Worm (Caenorhabditis elegans) whole organism, L4 larva: ENCODE results near the gene ctsa-4.1.

Experiments
- F10B5.3 ChIP-seq: sonication (generic microtip); optimal IDR thresholded peaks from 2 replicates; lab custom pipeline; 2016; ENCODE audit warnings: mild to moderate bottlenecking, missing genetic modification characterization, missing compliant biosample characterization
- F26F4.8 ChIP-seq: fragments of 200-800 bp; sonication (Bioruptor generic); conservative IDR thresholded peaks from 2 replicates; pipeline ENCODE4 v1.3.6; 2022; ENCODE audit warnings: missing genetic modification characterization, missing compliant biosample characterization
- F49E8.2 ChIP-seq: sonication (generic microtip); optimal IDR thresholded peaks from 2 replicates; lab custom pipeline; 2016; ENCODE audit warnings: missing compliant biosample characterization, mild to moderate bottlenecking, missing genetic modification characterization, borderline replicate concordance
- T26A8.4 ChIP-seq: fragments of 200-800 bp; sonication (Bioruptor generic); IDR thresholded peaks from 2 replicates; pipeline ENCODE4 v1.3.6; 2022; ENCODE audit warnings: missing genetic modification characterization, missing compliant biosample characterization
- Y105C5A.15 ChIP-seq: fragments of 200-800 bp; sonication (Bioruptor generic); IDR thresholded peaks from 2 replicates; pipeline ENCODE4 v1.3.6; 2022; ENCODE audit warnings: missing genetic modification characterization, missing compliant biosample characterization
- Y48G9A.11 ChIP-seq: fragments of 200-800 bp; sonication (Bioruptor generic); IDR thresholded peaks from 2 replicates; pipeline ENCODE4 v1.3.6; 2022; ENCODE audit warnings: missing genetic modification reagents, missing genetic modification characterization, missing compliant biosample characterization
- ZK546.5 ChIP-seq, 2 experiments: sonication (generic microtip); optimal IDR thresholded peaks; 2 replicates each; lab custom pipeline; 2017; ENCODE audit warnings: missing biosample characterization in 2 of 2, missing genetic modification characterization in 2 of 2
- aha-1 ChIP-seq: fragments of 150-350 bp; peaks from one replicate; lab custom pipeline; 2014; ENCODE audit warnings: missing biosample characterization, missing genetic modification characterization
- attf-4 ChIP-seq: sonication (generic microtip); optimal IDR thresholded peaks from 3 replicates; lab custom pipeline; 2017; ENCODE audit warnings: missing biosample characterization, missing genetic modification characterization
- ceh-28 ChIP-seq: fragments of 150-350 bp; optimal IDR thresholded peaks from 2 replicates; lab custom pipeline; 2014; ENCODE audit warnings: missing biosample characterization, missing genetic modification reagents, missing genetic modification characterization
- ceh-32 ChIP-seq: sonication (generic microtip); optimal IDR thresholded peaks from 2 replicates; lab custom pipeline; 2016; ENCODE audit warnings: mild to moderate bottlenecking, missing genetic modification characterization, missing compliant biosample characterization; ENCODE audit not compliant: poor library complexity
- ceh-44 ChIP-seq: fragments of 200-800 bp; sonication (Bioruptor generic); IDR thresholded peaks from 2 replicates; pipeline ENCODE4 v1.3.6; 2022; ENCODE audit warnings: missing genetic modification reagents, missing genetic modification characterization, missing compliant biosample characterization
- daf-19 ChIP-seq: fragments of 200-800 bp; sonication (Bioruptor generic); conservative IDR thresholded peaks from 2 replicates; pipeline ENCODE4 v1.3.6; 2022; ENCODE audit warnings: missing genetic modification characterization, missing compliant biosample characterization
- dmd-9 ChIP-seq: fragments of 200-800 bp; sonication (Bioruptor generic); IDR thresholded peaks from 2 replicates; pipeline ENCODE4 v1.3.6; 2022; ENCODE audit warnings: missing genetic modification reagents, missing genetic modification characterization, missing compliant biosample characterization
- dpl-1 ChIP-seq: fragments of 150-350 bp; optimal IDR thresholded peaks from 2 replicates; lab custom pipeline; 2014; ENCODE audit warnings: missing biosample characterization, missing genetic modification reagents, missing genetic modification characterization
- dve-1 ChIP-seq: sonication (generic microtip); optimal IDR thresholded peaks from 2 replicates; lab custom pipeline; 2017; ENCODE audit warnings: antibody characterized with exemption, mild to moderate bottlenecking, missing genetic modification characterization, missing compliant biosample characterization; ENCODE audit not compliant: insufficient read depth
- egl-43 ChIP-seq: fragments of 200-800 bp; sonication (Bioruptor generic); IDR thresholded peaks from 2 replicates; pipeline ENCODE4 v1.3.6; 2022; ENCODE audit warnings: missing genetic modification reagents, missing genetic modification characterization, missing compliant biosample characterization
- fkh-10 ChIP-seq: fragments of 150-350 bp; optimal IDR thresholded peaks from 2 replicates; lab custom pipeline; 2014; ENCODE audit warnings: missing biosample characterization, missing genetic modification reagents, missing genetic modification characterization
- hif-1 ChIP-seq, 2 experiments: sonication (generic microtip); optimal IDR thresholded peaks; 2 replicates each; lab custom pipeline; 2016 to 2017; ENCODE audit warnings: missing compliant biosample characterization in 2 of 2, missing genetic modification characterization in 2 of 2, missing genetic modification reagents in 2 of 2, missing genotype in 2 of 2, mild to moderate bottlenecking in 1 of 2
- hmg-1.1 ChIP-seq: fragments of 200-800 bp; sonication (Bioruptor generic); IDR thresholded peaks from 2 replicates; pipeline ENCODE4 v1.3.6; 2022; ENCODE audit warnings: missing genetic modification reagents, missing genetic modification characterization, missing compliant biosample characterization
- jun-1 ChIP-seq: fragments of 150-350 bp; optimal IDR thresholded peaks from 2 replicates; lab custom pipeline; 2014; ENCODE audit warnings: missing biosample characterization, missing genetic modification reagents, missing genetic modification characterization
- lin-1 ChIP-seq: fragments of 200-800 bp; sonication (Bioruptor generic); IDR thresholded peaks from 2 replicates; pipeline ENCODE4 v1.3.6; 2022; ENCODE audit warnings: missing genetic modification reagents, missing genetic modification characterization, missing compliant biosample characterization
- lin-38 ChIP-seq: fragments of 200-800 bp; sonication (Bioruptor generic); IDR thresholded peaks from 2 replicates; pipeline ENCODE4 v1.3.6; 2022; ENCODE audit warnings: missing genetic modification reagents, missing genetic modification characterization, missing compliant biosample characterization
- lin-39 ChIP-seq: fragments of 150-350 bp; optimal IDR thresholded peaks from 2 replicates; lab custom pipeline; 2014; ENCODE audit warnings: missing biosample characterization, missing genetic modification reagents, missing genetic modification characterization
- lsy-2 ChIP-seq, 2 experiments: fragments of 150-350 bp in 1 of 2; sonication (generic microtip) in 1 of 2; optimal IDR thresholded peaks; 2 replicates each; lab custom pipeline; 2014 to 2017; ENCODE audit warnings: missing biosample characterization in 2 of 2, missing genetic modification characterization in 2 of 2
- madf-9 ChIP-seq: fragments of 200-800 bp; sonication (Bioruptor generic); conservative IDR thresholded peaks from 2 replicates; pipeline ENCODE4 v1.3.6; 2022; ENCODE audit warnings: missing genetic modification reagents, missing genetic modification characterization, missing compliant biosample characterization
- mep-1 ChIP-seq: fragments of 150-350 bp; sonication (generic microtip); optimal IDR thresholded peaks from 3 replicates; lab custom pipeline; 2014; ENCODE audit warnings: missing biosample characterization, missing genetic modification characterization
- mes-2 ChIP-seq: sonication (generic microtip); optimal IDR thresholded peaks from 2 replicates; lab custom pipeline; 2016; ENCODE audit warnings: missing genotype, mild to moderate bottlenecking, missing genetic modification characterization, missing compliant biosample characterization; ENCODE audit not compliant: poor library complexity, severe bottlenecking
- nhr-11 ChIP-seq: fragments of 150-350 bp; optimal IDR thresholded peaks from 2 replicates; lab custom pipeline; 2014; ENCODE audit warnings: missing biosample characterization, missing genetic modification characterization
- nhr-25 ChIP-seq: sonication (generic microtip); optimal IDR thresholded peaks from 2 replicates; lab custom pipeline; 2017; ENCODE audit warnings: missing genetic modification characterization, mild to moderate bottlenecking, missing compliant biosample characterization, antibody characterized with exemption, moderate library complexity, borderline replicate concordance; ENCODE audit not compliant: insufficient read depth
- nhr-28 ChIP-seq: fragments of 150-350 bp; optimal IDR thresholded peaks from 2 replicates; lab custom pipeline; 2014; ENCODE audit warnings: missing biosample characterization, missing genetic modification characterization
- nhr-42 ChIP-seq: fragments of 200-800 bp; sonication (Bioruptor generic); IDR thresholded peaks from 2 replicates; pipeline ENCODE4 v1.3.6; 2022; ENCODE audit warnings: missing genetic modification characterization, missing compliant biosample characterization
- nhr-48 ChIP-seq: sonication (generic microtip); optimal IDR thresholded peaks from 2 replicates; lab custom pipeline; 2016; ENCODE audit warnings: mild to moderate bottlenecking, missing genetic modification characterization, missing compliant biosample characterization
- nhr-6 ChIP-seq: fragments of 150-350 bp; optimal IDR thresholded peaks from 2 replicates; lab custom pipeline; 2014; ENCODE audit warnings: missing biosample characterization, missing genetic modification characterization
- pqm-1 ChIP-seq: sonication (generic microtip); optimal IDR thresholded peaks from 2 replicates; lab custom pipeline; 2017; ENCODE audit warnings: missing biosample characterization, missing genetic modification characterization
- sdz-12 ChIP-seq: fragments of 200-800 bp; sonication (Bioruptor generic); optimal IDR thresholded peaks from 2 replicates; lab custom pipeline; 2018; ENCODE audit warnings: mild to moderate bottlenecking, missing genetic modification characterization, missing compliant biosample characterization
- set-16 ChIP-seq: fragments of 200-800 bp; sonication (Bioruptor generic); IDR thresholded peaks from 2 replicates; pipeline ENCODE4 v1.3.6; 2022; ENCODE audit warnings: missing genetic modification reagents, missing genetic modification characterization, missing compliant biosample characterization
- skn-1 ChIP-seq: fragments of 150-350 bp; optimal IDR thresholded peaks from 2 replicates; lab custom pipeline; 2014; ENCODE audit warnings: missing biosample characterization, missing genetic modification characterization
- snpc-1.2 ChIP-seq: fragments of 200-800 bp; sonication (Bioruptor generic); IDR thresholded peaks from 2 replicates; pipeline ENCODE4 v1.3.6; 2022; ENCODE audit warnings: missing genetic modification reagents, missing genetic modification characterization, missing compliant biosample characterization
- snpc-4 ChIP-seq: fragments of 150-350 bp; optimal IDR thresholded peaks from 2 replicates; lab custom pipeline; 2014; ENCODE audit warnings: missing biosample characterization, missing genetic modification characterization
- tra-1 ChIP-seq: fragments of 200-800 bp; sonication (Bioruptor generic); IDR thresholded peaks from 2 replicates; pipeline ENCODE4 v1.3.6; 2022; ENCODE audit warnings: missing genetic modification reagents, missing genetic modification characterization, missing compliant biosample characterization
- unc-130 ChIP-seq: sonication (generic microtip); optimal IDR thresholded peaks from 2 replicates; lab custom pipeline; 2016; ENCODE audit warnings: missing genetic modification reagents, missing genetic modification characterization, missing compliant biosample characterization
- unc-39 ChIP-seq: sonication (generic microtip); optimal IDR thresholded peaks from 2 replicates; lab custom pipeline; 2017; ENCODE audit warnings: missing biosample characterization, missing genetic modification characterization
- vab-7 ChIP-seq: fragments of 200-800 bp; sonication (Bioruptor generic); IDR thresholded peaks from 2 replicates; pipeline ENCODE4 v1.3.6; 2022; ENCODE audit warnings: missing genetic modification reagents, missing genetic modification characterization, missing compliant biosample characterization
- zfp-3 ChIP-seq: fragments of 200-800 bp; sonication (Bioruptor generic); conservative IDR thresholded peaks from 2 replicates; pipeline ENCODE4 v1.3.6; 2022; ENCODE audit warnings: missing genetic modification reagents, missing genetic modification characterization, missing compliant biosample characterization
- ztf-11 ChIP-seq: fragments of 150-350 bp; optimal IDR thresholded peaks from 2 replicates; lab custom pipeline; 2014; ENCODE audit warnings: missing biosample characterization, missing genetic modification characterization

The ctsa-4.1 gene

ce11 chrII:6360822-6361221, 6.0 kb upstream of the ctsa-4.1 start, which contains the start of gene K10B2.4 (continued):
- TF ChIP-seq aha-1 (tag; lab: Kevin White, UChicago), result peak; percentile 92

- TF ChIP-seq madf-9 (GFP tag; lab: Robert Waterston, UW) (no peak), nhr-42 (GFP tag; lab: Robert Waterston, UW) (no peak), lin-38 (GFP tag; lab: Robert Waterston, UW) (peak; percentile 64), unc-130 (GFP tag; lab: Kevin White, UChicago) (peak; percentile 87), F26F4.8 (GFP tag; lab: Robert Waterston, UW) (no peak), F10B5.3 (no peak), lin-1 (GFP tag; lab: Robert Waterston, UW) (no peak), fkh-10 (no peak)
These were observed 1.5 kb upstream of the ctsa-4.1 start, which contains the start of the genes ani-2 and clec-88 for ce11 chrII:6365237-6365815. TSS of gene ani-2 (minus strand) at chrII:6365367. TSS of gene clec-88 (plus strand) at chrII:6365722.

- TF ChIP-seq ceh-44 (GFP tag; lab: Robert Waterston, UW) (no peak), sdz-12 (GFP tag; lab: Kevin White, UChicago) (no peak), hif-1 (tag; optimal IDR thresholded peaks at IDR 0.05; lab: Kevin White, UChicago) (peak in 1 of 2 experiments; percentile 60), dve-1 (tag; lab: Kevin White, UChicago) (peak; percentile 91), set-16 (GFP tag; lab: Robert Waterston, UW) (peak; percentile 54), skn-1 (tag; lab: Kevin White, UChicago) (no peak), dpl-1 (GFP tag; lab: Kevin White, UChicago) (peak; percentile 71), pqm-1 (tag; lab: Kevin White, UChicago) (peak; percentile 24), mes-2 (tag; lab: Kevin White, UChicago) (peak; percentile 75), Y48G9A.11 (GFP tag; lab: Robert Waterston, UW) (no peak), attf-4 (peak; percentile 31), snpc-1.2 (GFP tag; lab: Robert Waterston, UW) (peak; percentile 21; the same call in 1 of the 2 replicates), T26A8.4 (GFP tag; lab: Robert Waterston, UW) (peak; percentile 80), nhr-25 (peak; percentile 53), ceh-28 (tag; lab: Kevin White, UChicago) (peak; percentile 16), tra-1 (GFP tag; lab: Robert Waterston, UW) (0 out of 2 replicates have a peak, but pooled peaks have one; percentile 59), unc-130 (GFP tag; lab: Kevin White, UChicago) (peak; percentile 63), F49E8.2 (peak; percentile 34), lsy-2 (tag; optimal IDR thresholded peaks at IDR 0.05; lab: Kevin White, UChicago) (peak; percentile 69 to 88), dmd-9 (GFP tag; lab: Robert Waterston, UW) (no peak), zfp-3 (no peak), daf-19 (GFP tag; lab: Robert Waterston, UW) (peak; percentile 62; the same call in 1 of the 2 replicates), Y105C5A.15 (GFP tag; lab: Robert Waterston, UW) (no peak), ZK546.5 (tag; optimal IDR thresholded peaks at IDR 0.05; lab: Kevin White, UChicago) (no peak), madf-9 (GFP tag; lab: Robert Waterston, UW) (peak; percentile 39; the same call in 1 of the 2 replicates), lin-39 (tag; lab: Kevin White, UChicago) (no peak), mep-1 (tag; lab: Kevin White, UChicago) (peak; percentile 83), snpc-4 (tag; lab: Kevin White, UChicago) (no peak), aha-1 (tag; lab: Kevin White, UChicago) (peak; percentile 95), ceh-32 (tag; lab: Kevin White, UChicago) (no peak), nhr-48 (tag; lab: Kevin White, UChicago) (peak; percentile 83), jun-1 (tag; lab: Kevin White, UChicago) (no peak), egl-43 (GFP tag; lab: Robert Waterston, UW) (0 out of 2 replicates have a peak, but pooled peaks have one; percentile 52), ztf-11 (tag; lab: Kevin White, UChicago) (no peak), nhr-11 (tag; lab: Kevin White, UChicago) (peak; percentile 78), nhr-28 (peak; percentile 86), unc-39 (tag; lab: Kevin White, UChicago) (no peak), hmg-1.1 (GFP tag; lab: Robert Waterston, UW) (peak; percentile 88), nhr-6 (tag; lab: Kevin White, UChicago) (peak; percentile 84), vab-7 (GFP tag; lab: Robert Waterston, UW) (no peak)
These were observed 3.3 kb downstream of the ctsa-4.1 start for ce11 chrII:6370110-6370509.
